Worm (Caenorhabditis elegans) whole organism, early embryonic: ENCODE results near the gene R11G1.11.

ENCODE experiments used
- B0310.2 ChIP-seq: sonication (generic microtip); optimal IDR thresholded peaks from 2 replicates; lab custom pipeline; 2016; ENCODE audit warnings: mild to moderate bottlenecking, missing genetic modification characterization, missing compliant biosample characterization
- F13C5.2 ChIP-seq: sonication (generic microtip); optimal IDR thresholded peaks from 2 replicates; lab custom pipeline; 2017; ENCODE audit warnings: mild to moderate bottlenecking, missing genetic modification characterization, inconsistent platforms, missing compliant biosample characterization
- aly-1 ChIP-seq: sonication (generic microtip); optimal IDR thresholded peaks from 2 replicates; lab custom pipeline; 2016; ENCODE audit warnings: missing genetic modification characterization, missing compliant biosample characterization
- ama-1 ChIP-seq: fragments of 150-350 bp; optimal IDR thresholded peaks from 2 replicates; lab custom pipeline; 2014
- ceh-13 ChIP-seq: fragments of 200-800 bp; sonication (Bioruptor generic); optimal IDR thresholded peaks from 2 replicates; lab custom pipeline; 2018; ENCODE audit warnings: mild to moderate bottlenecking, missing genetic modification characterization, missing compliant biosample characterization
- ceh-36 ChIP-seq: sonication (generic microtip); optimal IDR thresholded peaks from 2 replicates; lab custom pipeline; 2016; ENCODE audit warnings: missing genetic modification characterization, inconsistent platforms, missing compliant biosample characterization
- ets-7 ChIP-seq: sonication (generic microtip); optimal IDR thresholded peaks from 2 replicates; lab custom pipeline; 2016; ENCODE audit warnings: missing genotype, missing genetic modification characterization, missing compliant biosample characterization
- flt-1 ChIP-seq: fragments of 200-800 bp; sonication (Bioruptor generic); IDR thresholded peaks from 2 replicates; pipeline ENCODE4 v1.3.6; 2022; ENCODE audit warnings: missing genetic modification characterization, missing compliant biosample characterization
- hmbx-1 ChIP-seq: sonication (generic microtip); optimal IDR thresholded peaks from 2 replicates; lab custom pipeline; 2016; ENCODE audit warnings: mild to moderate bottlenecking, missing genetic modification characterization, missing compliant biosample characterization
- hmg-4 ChIP-seq: fragments of 200-800 bp; sonication (Bioruptor generic); optimal IDR thresholded peaks from 2 replicates; lab custom pipeline; 2018; ENCODE audit warnings: mild to moderate bottlenecking, missing genetic modification characterization, missing compliant biosample characterization
- hnd-1 ChIP-seq: sonication (generic microtip); optimal IDR thresholded peaks from 2 replicates; lab custom pipeline; 2016; ENCODE audit warnings: missing genetic modification characterization, missing compliant biosample characterization
- pes-1 ChIP-seq: fragments of 200-800 bp; sonication (Bioruptor generic); IDR thresholded peaks from 2 replicates; pipeline ENCODE4 v1.3.6; 2022; ENCODE audit warnings: missing genetic modification reagents, missing genetic modification characterization, missing compliant biosample characterization
- scrt-1 ChIP-seq: fragments of 200-800 bp; sonication (Bioruptor generic); IDR thresholded peaks from 2 replicates; pipeline ENCODE4 v1.3.6; 2022; ENCODE audit warnings: missing genetic modification characterization, missing compliant biosample characterization
- sea-1 ChIP-seq: fragments of 200-800 bp; sonication (Bioruptor generic); conservative IDR thresholded peaks from 2 replicates; pipeline ENCODE4 v1.3.6; 2022; ENCODE audit warnings: missing genetic modification characterization, missing compliant biosample characterization
- tbx-11 ChIP-seq: fragments of 200-800 bp; sonication (Bioruptor generic); IDR thresholded peaks from 2 replicates; pipeline ENCODE4 v1.3.6; 2022; ENCODE audit warnings: missing genetic modification characterization, missing compliant biosample characterization
- tbx-37 ChIP-seq: fragments of 200-800 bp; sonication (Bioruptor generic); conservative IDR thresholded peaks from 2 replicates; pipeline ENCODE4 v1.3.6; 2022; ENCODE audit warnings: missing genetic modification reagents, missing genetic modification characterization, missing compliant biosample characterization
- tra-4 ChIP-seq: sonication (generic microtip); optimal IDR thresholded peaks from 2 replicates; lab custom pipeline; 2017; ENCODE audit warnings: missing genetic modification characterization, missing compliant biosample characterization

The R11G1.11 gene

ce11 chrX:3680544-3681214, 26.0 kb downstream of the R11G1.11 start, which contains the start of gene tsp-17:
Gene tsp-17, plus strand, starts transcription at chrX:3681164.
- no peak for TF ChIP-seq B0310.2 (tag; lab: Kevin White, UChicago)
- TF ChIP-seq tbx-11 (GFP tag; lab: Robert Waterston, UW) = no peak
- TF ChIP-seq ets-7 (tag; lab: Kevin White, UChicago) = no peak
- no peak for TF ChIP-seq ceh-13 (GFP tag; lab: Kevin White, UChicago)
- TF ChIP-seq hnd-1 (tag; lab: Kevin White, UChicago) = no peak
- TF ChIP-seq ceh-36 = no peak
- TF ChIP-seq hmbx-1 = no peak
- no peak for TF ChIP-seq flt-1 (GFP tag; lab: Robert Waterston, UW)
- TF ChIP-seq pes-1 (GFP tag; lab: Robert Waterston, UW) = no peak
- no peak for TF ChIP-seq hmg-4 (GFP tag; lab: Kevin White, UChicago)
- TF ChIP-seq scrt-1 = no peak
- no peak for TF ChIP-seq F13C5.2
- no peak for TF ChIP-seq tbx-37 (GFP tag; lab: Robert Waterston, UW)
- TF ChIP-seq sea-1 (GFP tag; lab: Robert Waterston, UW) = no peak
- no peak for TF ChIP-seq ama-1 (lab: Kevin White, UChicago)
- TF ChIP-seq aly-1 (tag; lab: Kevin White, UChicago) = no peak
- TF ChIP-seq tra-4 = no peak

DNA sequence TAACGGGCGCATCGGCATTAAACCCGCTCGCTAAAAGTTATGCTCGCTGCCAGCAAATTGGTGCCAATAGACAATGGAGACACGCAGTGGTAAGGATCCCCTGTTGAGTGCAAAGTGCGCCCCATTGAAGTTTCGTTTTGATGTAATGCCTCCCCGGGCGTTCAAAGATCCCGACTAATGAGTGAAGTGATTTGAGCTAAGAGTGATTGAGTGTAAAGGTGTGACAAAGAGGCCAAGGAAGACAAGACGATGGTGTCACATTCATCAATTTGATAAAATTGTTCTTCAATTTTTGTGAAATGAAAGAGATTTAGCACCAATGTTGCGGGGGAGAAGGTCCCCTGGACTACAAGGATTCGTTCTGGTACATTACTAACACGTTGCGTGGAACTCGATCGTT, 28.3 kb downstream of the R11G1.11 start:
- TF ChIP-seq flt-1 (GFP tag; lab: Robert Waterston, UW) = no peak
- TF ChIP-seq hmg-4 (GFP tag; lab: Kevin White, UChicago) = peak; percentile 25

ce11 chrX:3686420-3686819, 31.7 kb downstream of the R11G1.11 start:
- TF ChIP-seq ets-7 (tag; lab: Kevin White, UChicago) = no peak

- no peak for TF ChIP-seq ama-1 (lab: Kevin White, UChicago)
- no peak for TF ChIP-seq ceh-36
Observed at ce11 chrX:3689155-3689719, 34.5 kb downstream of the R11G1.11 start, which contains the start of gene tag-278. Gene tag-278, minus strand, starts transcription at chrX:3689205.

DNA sequence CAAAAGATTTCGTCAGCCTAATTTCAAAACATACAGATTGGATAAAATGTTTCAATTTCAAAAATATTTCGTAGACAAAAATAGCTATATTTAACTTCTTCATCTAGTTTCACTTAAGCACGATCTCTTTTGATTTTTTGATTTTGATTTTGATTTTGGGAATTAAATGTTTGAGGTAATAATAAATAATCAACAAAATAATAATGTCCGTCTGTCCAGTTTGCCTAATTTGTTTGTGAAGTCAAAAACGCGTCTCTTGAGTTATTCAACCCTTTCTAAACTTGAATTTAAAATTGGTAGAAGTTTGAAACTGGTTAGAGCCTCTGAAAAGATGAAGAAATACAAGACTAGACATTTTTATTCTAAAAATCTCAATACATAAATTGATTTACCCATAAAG, 35.1 kb downstream of the R11G1.11 start:
- TF ChIP-seq ceh-13 (GFP tag; lab: Kevin White, UChicago) = no peak
- no peak for TF ChIP-seq sea-1 (GFP tag; lab: Robert Waterston, UW)

DNA sequence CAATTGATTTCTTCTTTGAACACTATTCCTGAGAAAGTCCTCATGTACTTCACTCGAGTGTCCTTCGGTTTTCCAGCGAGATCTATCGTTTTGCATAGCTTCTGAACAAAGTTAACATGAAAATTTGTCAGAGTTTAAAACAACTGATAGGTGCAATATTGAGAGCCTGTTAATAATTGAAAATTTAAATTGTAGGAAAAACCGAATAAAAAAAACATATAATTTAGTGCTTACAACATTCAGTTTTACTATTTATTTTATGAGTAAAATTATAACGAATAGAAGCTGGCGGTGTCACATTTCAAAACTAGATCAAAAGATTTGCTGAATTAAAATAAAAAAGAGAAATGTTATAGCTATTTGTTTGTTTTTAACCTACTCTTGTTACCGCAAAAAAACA, 38.4 kb downstream of the R11G1.11 start, which contains the start of gene C02F12.8:
C02F12.8 (minus strand) TSS at position 101 of the 400 bp plus-strand sequence.
- TF ChIP-seq pes-1 (GFP tag; lab: Robert Waterston, UW) (no peak), ama-1 (lab: Kevin White, UChicago) (no peak), sea-1 (GFP tag; lab: Robert Waterston, UW) (no peak), hmbx-1 (no peak), ets-7 (tag; lab: Kevin White, UChicago) (no peak), tra-4 (no peak), hmg-4 (GFP tag; lab: Kevin White, UChicago) (no peak), ceh-36 (no peak), hnd-1 (tag; lab: Kevin White, UChicago) (no peak), flt-1 (GFP tag; lab: Robert Waterston, UW) (no peak), ceh-13 (GFP tag; lab: Kevin White, UChicago) (no peak), scrt-1 (no peak)

ce11 chrX:3694172-3694571, 39.4 kb downstream of the R11G1.11 start:
- TF ChIP-seq aly-1 (tag; lab: Kevin White, UChicago) (peak; percentile 35), tbx-11 (GFP tag; lab: Robert Waterston, UW) (no peak), pes-1 (GFP tag; lab: Robert Waterston, UW) (peak; percentile 56; the same call in 1 of the 2 replicates), sea-1 (GFP tag; lab: Robert Waterston, UW) (0 out of 2 replicates have a peak, but pooled peaks have one; percentile 40), tra-4 (no peak), hmg-4 (GFP tag; lab: Kevin White, UChicago) (peak; percentile 86), tbx-37 (GFP tag; lab: Robert Waterston, UW) (peak; percentile 37; the same call in 1 of the 2 replicates), F13C5.2 (peak; percentile 77)

ce11 chrX:3695826-3696225, 41.1 kb downstream of the R11G1.11 start:
- TF ChIP-seq tra-4 (no peak), ceh-36 (no peak), tbx-37 (GFP tag; lab: Robert Waterston, UW) (no peak)

- TF ChIP-seq aly-1 (tag; lab: Kevin White, UChicago) = no peak
Observed at ce11 chrX:3696603-3697002, 41.9 kb downstream of the R11G1.11 start, which contains the start of gene C01C4.3. Gene C01C4.3, plus strand, starts transcription at chrX:3696903.
